Worm (Caenorhabditis elegans) whole organism, L2 larva: ENCODE data around the gene str-99.
A peak's percentile ranks its signal among the peaks of the same experiment; 100 is the strongest.

ENCODE experiments used
- C34F6.9 ChIP-seq: fragments of 150-350 bp; optimal IDR thresholded peaks from 2 replicates; lab custom pipeline; 2014; ENCODE audit warnings: missing biosample characterization, missing genetic modification characterization
- ZK546.5 ChIP-seq: sonication (generic microtip); optimal IDR thresholded peaks from 2 replicates; lab custom pipeline; 2017; ENCODE audit warnings: missing biosample characterization, missing genetic modification characterization
- alr-1 ChIP-seq: fragments of 150-350 bp; optimal IDR thresholded peaks from 2 replicates; lab custom pipeline; 2014; ENCODE audit warnings: missing biosample characterization, missing genetic modification characterization
- aly-2 ChIP-seq: fragments of 150-350 bp; optimal IDR thresholded peaks from 2 replicates; lab custom pipeline; 2014; ENCODE audit warnings: missing biosample characterization, missing genetic modification characterization
- ama-1 ChIP-seq: fragments of 150-350 bp; optimal IDR thresholded peaks from 2 replicates; lab custom pipeline; 2018; ENCODE audit warnings: inconsistent platforms
- ceh-82 ChIP-seq: fragments of 150-350 bp; optimal IDR thresholded peaks from 2 replicates; lab custom pipeline; 2014; ENCODE audit warnings: missing biosample characterization, missing genetic modification characterization
- crh-2 ChIP-seq: sonication (generic microtip); optimal IDR thresholded peaks from 2 replicates; lab custom pipeline; 2017; ENCODE audit warnings: missing biosample characterization, missing genetic modification characterization
- dmd-4 ChIP-seq: sonication (generic microtip); optimal IDR thresholded peaks from 2 replicates; lab custom pipeline; 2017; ENCODE audit warnings: missing biosample characterization, missing genetic modification characterization
- egl-27 ChIP-seq: sonication (generic microtip); optimal IDR thresholded peaks from 3 replicates; lab custom pipeline; 2017; ENCODE audit warnings: missing biosample characterization, missing genetic modification reagents, missing genetic modification characterization
- elt-1 ChIP-seq: fragments of 150-350 bp; optimal IDR thresholded peaks from 2 replicates; lab custom pipeline; 2014; ENCODE audit warnings: missing biosample characterization, missing genetic modification characterization
- elt-3 ChIP-seq: sonication (generic microtip); optimal IDR thresholded peaks from 2 replicates; lab custom pipeline; 2017; ENCODE audit warnings: missing biosample characterization, missing genetic modification characterization
- fos-1 ChIP-seq: fragments of 150-350 bp; optimal IDR thresholded peaks from 2 replicates; lab custom pipeline; 2014; ENCODE audit warnings: missing biosample characterization, missing genetic modification characterization
- lin-13 ChIP-seq: fragments of 150-350 bp; optimal IDR thresholded peaks from 2 replicates; lab custom pipeline; 2014; ENCODE audit warnings: missing biosample characterization, missing genetic modification reagents, missing genetic modification characterization
- lin-39 ChIP-seq: fragments of 150-350 bp; optimal IDR thresholded peaks from 2 replicates; lab custom pipeline; 2014; ENCODE audit warnings: missing biosample characterization, missing genetic modification reagents, missing genetic modification characterization
- lsy-2 ChIP-seq, 2 experiments: fragments of 150-350 bp in 1 of 2; sonication (generic microtip) in 1 of 2; optimal IDR thresholded peaks; 2 replicates each; lab custom pipeline; 2014 to 2017; ENCODE audit warnings: missing biosample characterization in 2 of 2, missing genetic modification characterization in 2 of 2
- mab-5 ChIP-seq: fragments of 150-350 bp; optimal IDR thresholded peaks from 2 replicates; lab custom pipeline; 2014; ENCODE audit warnings: missing biosample characterization, missing genetic modification characterization
- mdl-1 ChIP-seq, 2 experiments: fragments of 150-350 bp in 1 of 2; sonication (generic microtip) in 1 of 2; optimal IDR thresholded peaks; 2 replicates each; lab custom pipeline; 2017; ENCODE audit warnings: missing biosample characterization in 2 of 2, missing genetic modification characterization in 2 of 2
- nhr-10 ChIP-seq: sonication (generic microtip); optimal IDR thresholded peaks from 2 replicates; lab custom pipeline; 2017; ENCODE audit warnings: missing biosample characterization, missing genetic modification characterization
- nhr-11 ChIP-seq: fragments of 150-350 bp; optimal IDR thresholded peaks from 2 replicates; lab custom pipeline; 2014; ENCODE audit warnings: missing biosample characterization, missing genetic modification characterization
- nhr-12 ChIP-seq: fragments of 150-350 bp; optimal IDR thresholded peaks from 2 replicates; lab custom pipeline; 2014; ENCODE audit warnings: missing biosample characterization, missing genetic modification characterization
- nhr-129 ChIP-seq: fragments of 150-350 bp; optimal IDR thresholded peaks from 2 replicates; lab custom pipeline; 2014; ENCODE audit warnings: missing biosample characterization, missing genetic modification characterization
- nhr-21 ChIP-seq: fragments of 150-350 bp; optimal IDR thresholded peaks from 2 replicates; lab custom pipeline; 2014; ENCODE audit warnings: missing biosample characterization, missing genetic modification characterization
- nhr-23 ChIP-seq: fragments of 150-350 bp; optimal IDR thresholded peaks from 2 replicates; lab custom pipeline; 2014; ENCODE audit warnings: missing biosample characterization, missing genetic modification reagents, missing genetic modification characterization
- nhr-237 ChIP-seq: fragments of 150-350 bp; optimal IDR thresholded peaks from 2 replicates; lab custom pipeline; 2014; ENCODE audit warnings: missing biosample characterization, missing genetic modification characterization
- nhr-25 ChIP-seq: fragments of 150-350 bp; sonication (generic microtip); optimal IDR thresholded peaks from 3 replicates; lab custom pipeline; 2014; ENCODE audit warnings: missing biosample characterization, missing genetic modification characterization
- nhr-77 ChIP-seq: fragments of 150-350 bp; optimal IDR thresholded peaks from 2 replicates; lab custom pipeline; 2014; ENCODE audit warnings: missing biosample characterization, missing genetic modification characterization
- peb-1 ChIP-seq: fragments of 150-350 bp; optimal IDR thresholded peaks from 2 replicates; lab custom pipeline; 2014; ENCODE audit warnings: missing biosample characterization, missing genetic modification characterization
- sma-9 ChIP-seq, 2 experiments: fragments of 150-350 bp in 1 of 2; sonication (generic microtip) in 1 of 2; optimal IDR thresholded peaks; 2 replicates each; lab custom pipeline; 2014 to 2016; ENCODE audit warnings: missing genetic modification characterization in 2 of 2, mild to moderate bottlenecking in 1 of 2, missing biosample characterization in 1 of 2, missing compliant biosample characterization in 1 of 2, missing genetic modification reagents in 1 of 2, moderate library complexity in 1 of 2
- unc-39 ChIP-seq: fragments of 150-350 bp; optimal IDR thresholded peaks from 2 replicates; lab custom pipeline; 2014; ENCODE audit warnings: missing biosample characterization, missing genetic modification characterization
- unc-55 ChIP-seq: fragments of 150-350 bp; sonication (generic microtip); optimal IDR thresholded peaks from 3 replicates; lab custom pipeline; 2014; ENCODE audit warnings: missing biosample characterization, missing genetic modification reagents, missing genetic modification characterization
- unc-62 ChIP-seq: fragments of 150-350 bp; optimal IDR thresholded peaks from 2 replicates; lab custom pipeline; 2014; ENCODE audit warnings: missing biosample characterization, missing genetic modification reagents, missing genetic modification characterization
- zag-1 ChIP-seq: fragments of 150-350 bp; optimal IDR thresholded peaks from 2 replicates; lab custom pipeline; 2014; ENCODE audit warnings: missing biosample characterization, missing genetic modification characterization
- ztf-1 ChIP-seq: fragments of 200-800 bp; sonication (Bioruptor generic); conservative IDR thresholded peaks from 2 replicates; pipeline ENCODE4 v1.3.6; 2022; ENCODE audit warnings: missing genetic modification characterization, missing compliant biosample characterization
- ztf-11 ChIP-seq: sonication (generic microtip); optimal IDR thresholded peaks from 2 replicates; lab custom pipeline; 2017; ENCODE audit warnings: missing biosample characterization, missing genetic modification characterization
- ztf-4 ChIP-seq: fragments of 150-350 bp; optimal IDR thresholded peaks from 2 replicates; lab custom pipeline; 2014; ENCODE audit warnings: missing biosample characterization, missing genetic modification characterization

Gene str-99

DNA sequence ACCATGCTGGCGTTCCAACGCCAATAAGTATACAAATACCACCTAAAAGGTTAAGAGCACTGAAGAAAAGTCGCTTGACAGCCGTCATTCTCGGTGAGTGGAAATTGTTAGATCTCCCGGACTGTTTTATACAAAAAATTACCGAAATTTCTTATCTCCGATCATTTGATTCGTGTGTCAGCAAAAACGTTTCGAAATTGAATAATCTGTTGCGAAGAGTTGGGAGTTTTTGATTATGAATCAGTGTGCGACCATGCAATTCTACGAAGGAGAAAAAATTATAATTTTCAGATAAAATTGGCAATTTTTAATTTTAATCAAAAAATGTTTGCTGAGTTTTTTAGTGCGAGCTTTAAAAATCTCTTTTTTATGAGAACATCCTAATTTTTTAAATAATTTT is 18.8 kb downstream of the str-99 start, which contains the start of gene clc-11:
Gene clc-11, minus strand, starts transcription at position 101 of the 400 bp plus-strand sequence.
- TF ChIP-seq peb-1 (tag; lab: Kevin White, UChicago) (no peak), fos-1 (peak; percentile 31), nhr-12 (no peak), nhr-23 (tag; lab: Kevin White, UChicago) (no peak), ztf-4 (no peak)
- TF ChIP-seq, all 48 proteins: peak for 1

DNA sequence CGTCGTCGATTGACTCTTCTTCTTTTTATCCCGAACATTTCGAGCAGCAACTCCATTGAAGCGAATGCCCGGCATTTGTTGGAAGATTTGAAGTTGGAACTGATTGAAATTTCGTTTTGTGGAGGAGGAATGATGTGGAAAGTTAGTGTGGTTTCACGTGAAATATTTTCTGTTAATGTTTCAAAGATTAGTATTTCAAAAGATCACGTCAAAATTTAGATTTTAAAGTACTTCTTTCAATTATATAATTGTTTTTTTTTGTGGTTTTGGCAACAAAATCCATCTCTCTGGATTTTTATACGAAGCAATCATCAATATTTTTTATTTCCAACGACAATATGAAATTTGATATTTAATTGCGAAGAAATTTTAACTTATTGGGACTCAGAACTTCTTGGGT is 21.2 kb downstream of the str-99 start, which contains the start of gene F44G3.7:
Gene F44G3.7, minus strand, starts transcription at position 101 of the 400 bp plus-strand sequence.
- TF ChIP-seq peb-1 (tag; lab: Kevin White, UChicago) (no peak), elt-3 (no peak), lin-39 (tag; lab: Kevin White, UChicago) (no peak), nhr-11 (tag; lab: Kevin White, UChicago) (no peak), nhr-77 (tag; lab: Kevin White, UChicago) (no peak), ama-1 (lab: Kevin White, UChicago) (no peak), unc-62 (GFP tag; lab: Kevin White, UChicago) (no peak), ZK546.5 (tag; lab: Kevin White, UChicago) (no peak), nhr-129 (tag; lab: Kevin White, UChicago) (no peak), nhr-23 (tag; lab: Kevin White, UChicago) (no peak), ztf-1 (no peak), ceh-82 (no peak), nhr-237 (tag; lab: Kevin White, UChicago) (no peak)

DNA sequence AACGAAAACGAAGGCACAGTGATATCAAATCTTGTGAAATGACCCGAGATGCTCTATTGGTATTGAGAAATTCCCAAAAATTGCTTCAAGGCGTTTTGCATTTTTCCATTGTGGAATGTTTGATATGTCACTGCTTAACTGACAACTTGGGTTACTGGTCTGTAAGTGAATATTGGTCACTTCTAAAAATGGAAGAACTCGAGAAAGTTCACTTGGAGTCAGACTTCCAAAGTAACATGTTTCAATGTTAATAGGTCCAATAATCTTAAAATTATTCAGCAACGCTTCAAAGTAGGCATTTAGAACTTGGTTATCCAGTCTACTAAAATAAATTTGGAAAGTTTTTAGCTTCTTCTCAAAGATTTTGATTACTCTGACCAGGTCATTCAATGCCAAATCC is 25.6 kb downstream of the str-99 start, which contains the start of gene fbxa-144:
Gene fbxa-144, minus strand, starts transcription at position 101 of the 400 bp plus-strand sequence.
- TF ChIP-seq elt-3 (no peak), elt-1 (no peak), fos-1 (no peak), ama-1 (lab: Kevin White, UChicago) (no peak), unc-62 (GFP tag; lab: Kevin White, UChicago) (no peak), alr-1 (tag; lab: Kevin White, UChicago) (no peak), nhr-11 (tag; lab: Kevin White, UChicago) (no peak), nhr-23 (tag; lab: Kevin White, UChicago) (no peak), ztf-11 (no peak), mab-5 (tag; lab: Kevin White, UChicago) (no peak), unc-39 (no peak), nhr-21 (tag; lab: Kevin White, UChicago) (no peak), nhr-12 (no peak), aly-2 (tag; lab: Kevin White, UChicago) (no peak), mdl-1 (tag; optimal IDR thresholded peaks at IDR 0.05; lab: Kevin White, UChicago) (no peak), nhr-77 (tag; lab: Kevin White, UChicago) (no peak), nhr-25 (tag; lab: Kevin White, UChicago) (no peak), crh-2 (tag; lab: Kevin White, UChicago) (no peak)

DNA sequence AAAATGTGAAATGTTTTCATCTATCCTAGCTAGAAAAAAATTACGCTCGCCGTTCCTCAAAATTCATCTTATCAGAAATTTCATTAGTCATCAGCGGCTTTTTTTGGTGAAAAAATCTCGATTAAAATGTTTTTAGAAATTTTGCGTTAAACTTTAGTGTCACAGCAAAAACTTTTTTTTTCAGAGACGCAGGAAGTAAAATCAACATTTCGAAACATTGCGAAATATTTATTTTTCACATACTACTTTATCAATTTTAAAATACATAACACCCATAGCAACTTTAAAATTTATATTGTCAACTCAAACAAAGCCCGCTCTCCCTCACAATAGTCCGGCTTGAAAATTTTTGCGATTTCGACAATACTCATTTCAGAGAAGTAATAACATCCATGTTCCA is 26.1 kb downstream of the str-99 start:
- TF ChIP-seq nhr-129 (tag; lab: Kevin White, UChicago), result peak; percentile 38
- TF ChIP-seq zag-1 (tag; lab: Kevin White, UChicago), result no peak
- TF ChIP-seq, all 48 proteins: peak for 1

DNA sequence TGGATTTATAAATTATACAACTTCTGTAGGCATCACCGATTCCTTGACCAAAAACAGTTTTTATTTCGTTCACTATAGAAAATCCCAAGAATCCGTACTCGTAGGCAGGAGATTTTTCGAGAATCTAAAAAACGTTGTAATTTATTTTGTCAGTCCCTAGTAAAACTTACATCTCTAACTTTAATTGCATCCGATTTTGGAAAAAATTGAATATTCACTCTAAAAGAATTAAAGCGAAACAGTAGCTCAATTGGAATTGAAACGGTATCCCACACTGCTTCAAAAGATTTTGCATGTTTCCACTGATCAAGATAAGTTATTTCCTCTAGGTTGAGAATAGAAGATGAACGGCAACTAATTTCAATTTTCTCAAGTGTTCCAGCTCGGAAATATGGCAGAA is 27.0 kb downstream of the str-99 start, which contains the start of gene fbxa-142:
Gene fbxa-142, minus strand, starts transcription at position 101 of the 400 bp plus-strand sequence.
- no peak for TF ChIP-seq zag-1 (tag; lab: Kevin White, UChicago)
- no peak for TF ChIP-seq lin-13
- TF ChIP-seq dmd-4, result no peak
- no peak for TF ChIP-seq unc-55 (GFP tag; lab: Kevin White, UChicago)
- TF ChIP-seq egl-27 (tag; lab: Kevin White, UChicago), result no peak
- no peak for TF ChIP-seq nhr-10
- TF ChIP-seq alr-1 (tag; lab: Kevin White, UChicago), result no peak
- TF ChIP-seq fos-1, result no peak
- TF ChIP-seq elt-3, result no peak
- no peak for TF ChIP-seq sma-9 (GFP tag; optimal IDR thresholded peaks at IDR 0.05; lab: Kevin White, UChicago)
- TF ChIP-seq sma-9 (tag; optimal IDR thresholded peaks at IDR 0.05; lab: Kevin White, UChicago), result no peak

DNA sequence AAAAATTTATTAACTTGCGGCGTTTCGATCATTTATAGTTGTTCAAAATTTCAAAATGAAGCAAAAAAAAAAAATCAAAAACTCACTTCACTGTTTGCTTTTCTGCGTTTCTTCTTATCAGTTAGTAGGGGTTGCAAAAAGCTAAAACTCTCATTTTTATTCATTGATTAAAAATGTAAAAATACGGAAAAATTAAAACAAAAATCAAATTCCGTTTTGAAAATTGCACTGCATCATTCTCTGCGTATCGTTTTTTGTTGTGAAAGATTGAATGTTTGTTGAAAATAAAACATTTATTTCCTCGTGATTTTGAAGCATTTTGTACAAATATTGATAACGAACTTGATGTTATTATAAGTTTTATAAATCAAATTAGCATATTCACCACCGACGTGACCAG is 29.2 kb downstream of the str-99 start:
- no peak for TF ChIP-seq C34F6.9
- no peak for TF ChIP-seq nhr-12
- TF ChIP-seq lsy-2 (tag; optimal IDR thresholded peaks at IDR 0.05; lab: Kevin White, UChicago), result no peak
- peak; percentile 21 for TF ChIP-seq fos-1
- no peak for TF ChIP-seq nhr-23 (tag; lab: Kevin White, UChicago)
